Fruit fly (Drosophila melanogaster): Measurements from ENCODE around the gene CG46281.

CG46281 gene

DNA sequence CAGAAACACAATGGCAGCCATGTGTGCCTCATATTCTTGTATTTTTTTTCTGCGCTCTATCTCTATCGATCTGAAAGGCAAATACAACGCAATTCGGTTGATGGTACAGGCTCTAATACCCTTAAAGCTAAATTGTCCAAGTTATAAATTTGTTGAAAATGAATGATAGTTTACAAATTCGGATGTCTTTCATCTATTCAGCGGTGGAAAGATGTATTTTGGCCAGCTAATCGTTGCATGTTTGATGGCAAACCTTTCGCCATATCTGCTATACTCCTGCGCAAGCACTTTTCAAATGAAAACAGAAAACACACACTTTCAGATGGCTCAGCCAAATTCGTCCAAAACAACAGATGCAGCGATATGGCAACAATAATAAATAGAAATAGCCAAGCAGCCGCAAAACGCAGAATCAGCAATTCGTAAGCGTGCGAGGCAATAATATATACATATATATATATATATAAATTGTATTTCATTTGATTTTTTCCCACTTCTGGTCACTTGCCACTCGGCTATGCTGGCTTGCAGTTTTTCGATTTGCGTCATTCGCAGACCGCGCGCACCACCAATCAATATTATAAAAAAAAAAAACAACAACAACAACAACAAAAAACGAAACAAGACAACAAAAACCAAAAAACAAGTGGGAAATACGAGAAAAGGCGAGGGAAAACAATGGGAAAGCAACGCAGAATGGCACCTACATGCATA, 15.8 kb downstream of the CG46281 start:
- TF ChIP-seq Dll (GFP tag; IDR thresholded peaks at IDR 0.05; ENCODE audit: partially characterized antibody) (no peak), Nf-YA (GFP tag; IDR thresholded peaks at IDR 0.05) (no peak), CG2116 (GFP tag; optimal IDR thresholded peaks at IDR 0.05) (no peak), Rfx (GFP tag; IDR thresholded peaks at IDR 0.05) (peak; percentile 43), Mad (GFP tag; optimal IDR thresholded peaks at IDR 0.05) (no peak), ato (GFP tag; IDR thresholded peaks at IDR 0.05; ENCODE audit: partially characterized antibody) (no peak), NFAT (GFP tag; IDR thresholded peaks at IDR 0.05) (no peak), CG4617 (GFP tag; optimal IDR thresholded peaks at IDR 0.05; ENCODE audit: borderline replicate concordance) (no peak), CG16813 (GFP tag; IDR thresholded peaks at IDR 0.05; ENCODE audit: partially characterized antibody) (no peak), CG17359 (tag; optimal IDR thresholded peaks at IDR 0.05) (peak; percentile 21), CG12391 (tag; optimal IDR thresholded peaks at IDR 0.05) (no peak), YL-1 (GFP tag; optimal IDR thresholded peaks at IDR 0.05) (no peak), CHES-1-like (GFP tag; optimal IDR thresholded peaks at IDR 0.05) (no peak), Lpt (GFP tag; optimal IDR thresholded peaks at IDR 0.05) (no peak), onecut (GFP tag; IDR thresholded peaks at IDR 0.05) (no peak), wek (GFP tag; optimal IDR thresholded peaks at IDR 0.05) (no peak), Awh (GFP tag; IDR thresholded peaks at IDR 0.05) (no peak), CG34422 (GFP tag; IDR thresholded peaks at IDR 0.05) (no peak), Kr (GFP tag; optimal IDR thresholded peaks at IDR 0.05) (no peak), CG8924 (tag; optimal IDR thresholded peaks at IDR 0.05) (peak; percentile 3), CG18011 (GFP tag; optimal IDR thresholded peaks at IDR 0.05) (no peak), CG7556 (GFP tag; optimal IDR thresholded peaks at IDR 0.05) (no peak), TFAM (GFP tag; optimal IDR thresholded peaks at IDR 0.05) (no peak), CG6813 (GFP tag; optimal IDR thresholded peaks at IDR 0.05) (no peak), CG8944 (GFP tag; optimal IDR thresholded peaks at IDR 0.05) (no peak), corto (GFP tag; optimal IDR thresholded peaks at IDR 0.05) (no peak), prd (optimal IDR thresholded peaks at IDR 0.05) (no peak), prd (GFP tag; IDR thresholded peaks at IDR 0.05) (peak; percentile 56; the same call in 2 of the 3 replicates), Tbp (GFP tag; optimal IDR thresholded peaks at IDR 0.05) (no peak), CG1024 (GFP tag; IDR thresholded peaks at IDR 0.05) (no peak), inv (GFP tag; IDR thresholded peaks at IDR 0.05; ENCODE audit: partially characterized antibody) (no peak), MBD-R2 (GFP tag; IDR thresholded peaks at IDR 0.05) (no peak), CG10565 (GFP tag; optimal IDR thresholded peaks at IDR 0.05) (no peak), cwo (GFP tag; optimal IDR thresholded peaks at IDR 0.05) (peak; percentile 13), CG11723 (GFP tag; optimal IDR thresholded peaks at IDR 0.05) (no peak), Sry-δ (GFP tag; optimal IDR thresholded peaks at IDR 0.05) (no peak), CG32772 (GFP tag; IDR thresholded peaks at IDR 0.05) (no peak), slp2 (GFP tag; optimal IDR thresholded peaks at IDR 0.05) (no peak), GATAe (GFP tag; conservative IDR thresholded peaks at IDR 0.05) (no peak), bab2 (GFP tag; optimal IDR thresholded peaks at IDR 0.05) (no peak), dmrt11E (tag; optimal IDR thresholded peaks at IDR 0.05) (no peak), CG11247 (GFP tag; IDR thresholded peaks at IDR 0.05) (no peak), Myb (GFP tag; optimal IDR thresholded peaks at IDR 0.05) (no peak), amos (GFP tag; IDR thresholded peaks at IDR 0.05; ENCODE audit: partially characterized antibody) (no peak), repo (GFP tag; optimal IDR thresholded peaks at IDR 0.05) (no peak), CG1603 (tag; optimal IDR thresholded peaks at IDR 0.05) (peak; percentile 33), CG12769 (tag; optimal IDR thresholded peaks at IDR 0.05) (peak; percentile 16), Hmr (GFP tag; optimal IDR thresholded peaks at IDR 0.05) (no peak), CG9817 (tag; optimal IDR thresholded peaks at IDR 0.05) (no peak), jumu (GFP tag; optimal IDR thresholded peaks at IDR 0.05) (no peak)

Measured in whole organism, embryonic.